Worm (Caenorhabditis elegans) whole organism, young adult: Measurements from ENCODE around the gene C28G1.2.

ENCODE experiments used
- B0019.2 ChIP-seq: fragments of 200-800 bp; sonication (Bioruptor generic); conservative IDR thresholded peaks from 2 replicates; pipeline ENCODE4 v1.3.6; 2022; ENCODE audit warnings: missing genetic modification reagents, missing genetic modification characterization, missing compliant biosample characterization
- F10E7.11 ChIP-seq: sonication (generic microtip); optimal IDR thresholded peaks from 2 replicates; lab custom pipeline; 2017; ENCODE audit warnings: mild to moderate bottlenecking, missing genetic modification characterization, moderate library complexity, missing compliant biosample characterization
- F22D6.2 ChIP-seq: sonication (generic microtip); optimal IDR thresholded peaks from 2 replicates; lab custom pipeline; 2016; ENCODE audit warnings: mild to moderate bottlenecking, missing genetic modification characterization, missing compliant biosample characterization
- K11D2.4 ChIP-seq: fragments of 200-800 bp; sonication (Bioruptor generic); IDR thresholded peaks from 2 replicates; pipeline ENCODE4 v1.3.6; 2022; ENCODE audit warnings: missing genetic modification reagents, missing genetic modification characterization, missing compliant biosample characterization
- Y79H2A.3 ChIP-seq: fragments of 200-800 bp; sonication (Bioruptor generic); conservative IDR thresholded peaks from 2 replicates; pipeline ENCODE4 v1.3.6; 2022; ENCODE audit warnings: missing genetic modification reagents, missing genetic modification characterization, missing compliant biosample characterization
- cebp-2 ChIP-seq: fragments of 200-800 bp; sonication (Bioruptor generic); IDR thresholded peaks from 2 replicates; pipeline ENCODE4 v1.3.6; 2022; ENCODE audit warnings: missing genetic modification characterization, missing compliant biosample characterization
- ceh-27 ChIP-seq: fragments of 200-800 bp; sonication (Bioruptor generic); optimal IDR thresholded peaks from 2 replicates; lab custom pipeline; 2018; ENCODE audit warnings: mild to moderate bottlenecking, missing genetic modification characterization, moderate library complexity, missing compliant biosample characterization
- ceh-40 ChIP-seq: fragments of 200-800 bp; sonication (Bioruptor generic); IDR thresholded peaks from 2 replicates; pipeline ENCODE4 v1.3.6; 2022; ENCODE audit warnings: missing genetic modification characterization, missing compliant biosample characterization
- efl-1 ChIP-seq: fragments of 150-350 bp; optimal IDR thresholded peaks from 2 replicates; lab custom pipeline; 2014; ENCODE audit warnings: missing biosample characterization, missing genetic modification reagents, missing genetic modification characterization
- egrh-3 ChIP-seq: fragments of 200-800 bp; sonication (Bioruptor generic); IDR thresholded peaks from 2 replicates; pipeline ENCODE4 v1.3.6; 2022; ENCODE audit warnings: missing genetic modification reagents, missing genetic modification characterization, missing compliant biosample characterization
- fkh-3 ChIP-seq: sonication (generic microtip); optimal IDR thresholded peaks from 2 replicates; lab custom pipeline; 2016; ENCODE audit warnings: mild to moderate bottlenecking, missing genetic modification characterization, missing compliant biosample characterization
- hsf-1 ChIP-seq: fragments of 200-800 bp; sonication (Bioruptor generic); IDR thresholded peaks from 2 replicates; pipeline ENCODE4 v1.3.6; 2022; ENCODE audit warnings: missing genetic modification reagents, missing genetic modification characterization, missing compliant biosample characterization
- let-526 ChIP-seq: fragments of 200-800 bp; sonication (Bioruptor generic); IDR thresholded peaks from 2 replicates; pipeline ENCODE4 v1.3.6; 2022; ENCODE audit warnings: missing genetic modification reagents, missing genetic modification characterization, missing compliant biosample characterization
- madf-10 ChIP-seq: sonication (generic microtip); optimal IDR thresholded peaks from 2 replicates; lab custom pipeline; 2016; ENCODE audit warnings: mild to moderate bottlenecking, missing genetic modification characterization, missing compliant biosample characterization
- mel-28 ChIP-seq: sonication (generic microtip); optimal IDR thresholded peaks from 2 replicates; lab custom pipeline; 2016; ENCODE audit warnings: borderline replicate concordance, mild to moderate bottlenecking, missing genetic modification characterization, missing compliant biosample characterization
- tlf-1 ChIP-seq: fragments of 200-800 bp; sonication (Bioruptor generic); optimal IDR thresholded peaks from 2 replicates; lab custom pipeline; 2018; ENCODE audit warnings: mild to moderate bottlenecking, missing genetic modification characterization, missing compliant biosample characterization

C28G1.2 gene

ce11 chrX:8878709-8879108 is 42.9 kb downstream of the C28G1.2 start:
- TF ChIP-seq fkh-3 (tag; lab: Kevin White, UChicago) (no peak), B0019.2 (GFP tag; lab: Robert Waterston, UW) (no peak), efl-1 (GFP tag; lab: Kevin White, UChicago) (no peak), tlf-1 (GFP tag; lab: Kevin White, UChicago) (no peak), mel-28 (tag; lab: Kevin White, UChicago) (no peak)

- TF ChIP-seq K11D2.4 (no peak), madf-10 (no peak), let-526 (no peak), F22D6.2 (tag; lab: Kevin White, UChicago) (no peak), F10E7.11 (tag; lab: Kevin White, UChicago) (no peak), hsf-1 (GFP tag; lab: Robert Waterston, UW) (no peak), Y79H2A.3 (GFP tag; lab: Robert Waterston, UW) (no peak), ceh-27 (GFP tag; lab: Kevin White, UChicago) (no peak), cebp-2 (GFP tag; lab: Robert Waterston, UW) (no peak), ceh-40 (GFP tag; lab: Robert Waterston, UW) (no peak), egrh-3 (GFP tag; lab: Robert Waterston, UW) (no peak)
Measured at ce11 chrX:8879349-8879748, 43.5 kb downstream of the C28G1.2 start, which contains the start of gene C06E2.2. TSS of gene C06E2.2 (plus strand) at chrX:8879649.

ce11 chrX:8882162-8882561 is 46.3 kb downstream of the C28G1.2 start:
- TF ChIP-seq F10E7.11 (tag; lab: Kevin White, UChicago) = no peak
- peak; percentile 35; the same call in 1 of the 2 replicates for TF ChIP-seq egrh-3 (GFP tag; lab: Robert Waterston, UW)
- TF ChIP-seq fkh-3 (tag; lab: Kevin White, UChicago) = no peak
- TF ChIP-seq, all 124 proteins: peak for 1
